Fruit fly (Drosophila melanogaster) whole organism, prepupa: ENCODE results near the gene RecQ5.

Experiments
- Blimp-1 ChIP-seq: fragments of 200-800 bp; sonication (Bioruptor generic); optimal IDR thresholded peaks from 3 replicates; lab custom pipeline; 2017; ENCODE audit warnings: missing biosample characterization, missing genetic modification characterization, mild to moderate bottlenecking, moderate library complexity, missing genetic modification reagents
- CG10631 ChIP-seq: fragments of 200-800 bp; sonication (Bioruptor generic); optimal IDR thresholded peaks from 2 replicates; lab custom pipeline; 2016; ENCODE audit warnings: missing biosample characterization, missing genetic modification characterization
- CG10669 ChIP-seq: fragments of 200-800 bp; sonication (Bioruptor generic); optimal IDR thresholded peaks from 3 replicates; lab custom pipeline; 2018; ENCODE audit warnings: missing biosample characterization, mild to moderate bottlenecking, missing genetic modification characterization, moderate library complexity
- CG11294 ChIP-seq: fragments of 200-800 bp; sonication (Bioruptor generic); IDR thresholded peaks from 2 replicates; pipeline ENCODE4 v1.3.6; 2022; ENCODE audit warnings: missing biosample characterization, missing genetic modification characterization
- CG11762 ChIP-seq: fragments of 200-800 bp; sonication (Bioruptor generic); optimal IDR thresholded peaks from 3 replicates; lab custom pipeline; 2016; ENCODE audit warnings: missing biosample characterization, missing genetic modification characterization; ENCODE audit not compliant: insufficient read depth
- CG11902 ChIP-seq: fragments of 200-800 bp; sonication (Bioruptor generic); optimal IDR thresholded peaks from 3 replicates; lab custom pipeline; 2016; ENCODE audit warnings: missing biosample characterization, missing genetic modification characterization
- CG15336 ChIP-seq: fragments of 200-800 bp; sonication (Bioruptor generic); IDR thresholded peaks from 2 replicates; pipeline ENCODE4 v1.3.6; 2022; ENCODE audit warnings: missing biosample characterization, missing genetic modification characterization
- CG16779 ChIP-seq: fragments of 200-800 bp; sonication (Bioruptor generic); optimal IDR thresholded peaks from 3 replicates; lab custom pipeline; 2017; ENCODE audit warnings: missing biosample characterization, mild to moderate bottlenecking, missing genetic modification characterization
- CG3032 ChIP-seq: fragments of 200-800 bp; optimal IDR thresholded peaks from 2 replicates; lab custom pipeline; 2019; ENCODE audit warnings: missing biosample characterization, mild to moderate bottlenecking, missing genetic modification characterization, moderate library complexity
- CG31627 ChIP-seq: fragments of 200-800 bp; sonication (Bioruptor generic); optimal IDR thresholded peaks from 3 replicates; lab custom pipeline; 2016; ENCODE audit warnings: missing biosample characterization, missing genetic modification characterization
- CG32006 ChIP-seq: fragments of 200-800 bp; sonication (Bioruptor generic); optimal IDR thresholded peaks from 3 replicates; lab custom pipeline; 2017; ENCODE audit warnings: missing biosample characterization, mild to moderate bottlenecking, missing genetic modification characterization
- CG34406 ChIP-seq: fragments of 200-800 bp; sonication (Bioruptor generic); optimal IDR thresholded peaks from 3 replicates; lab custom pipeline; 2016; ENCODE audit warnings: missing biosample characterization, missing genetic modification characterization
- CG3919 ChIP-seq: fragments of 200-800 bp; sonication (Bioruptor generic); optimal IDR thresholded peaks from 3 replicates; lab custom pipeline; 2016; ENCODE audit warnings: missing biosample characterization, missing genetic modification characterization
- CG6163 ChIP-seq: fragments of 200-800 bp; sonication (Bioruptor generic); IDR thresholded peaks from 3 replicates; pipeline ENCODE4 v1.3.6; 2022; ENCODE audit warnings: missing biosample characterization, missing genetic modification characterization
- CG6276 ChIP-seq: fragments of 200-800 bp; sonication (Bioruptor generic); optimal IDR thresholded peaks from 2 replicates; lab custom pipeline; 2017; ENCODE audit warnings: missing biosample characterization, mild to moderate bottlenecking, missing genetic modification characterization
- CG6854 ChIP-seq: fragments of 200-800 bp; sonication (Bioruptor generic); optimal IDR thresholded peaks from 2 replicates; lab custom pipeline; 2017; ENCODE audit warnings: missing biosample characterization, mild to moderate bottlenecking, missing genetic modification characterization
- CG7368 ChIP-seq: fragments of 200-800 bp; sonication (Bioruptor generic); optimal IDR thresholded peaks from 3 replicates; lab custom pipeline; 2016; ENCODE audit warnings: missing biosample characterization, missing genetic modification characterization
- CG8119 ChIP-seq: fragments of 200-800 bp; sonication (Bioruptor generic); IDR thresholded peaks from 3 replicates; pipeline ENCODE4 v1.3.6; 2022; ENCODE audit warnings: missing biosample characterization, missing genetic modification characterization
- CG8319 ChIP-seq: fragments of 200-800 bp; sonication (Bioruptor generic); optimal IDR thresholded peaks from 3 replicates; lab custom pipeline; 2016; ENCODE audit warnings: missing biosample characterization, missing genetic modification characterization
- CG9139 ChIP-seq: fragments of 200-800 bp; sonication (Bioruptor generic); optimal IDR thresholded peaks from 3 replicates; lab custom pipeline; 2017; ENCODE audit warnings: missing biosample characterization, mild to moderate bottlenecking, missing genetic modification characterization
- Eip78C ChIP-seq: fragments of 200-800 bp; sonication (Bioruptor generic); peaks from one replicate; lab custom pipeline; 2016; ENCODE audit warnings: missing biosample characterization, missing genetic modification characterization
- Eip93F ChIP-seq: fragments of 200-800 bp; sonication (Bioruptor generic); optimal IDR thresholded peaks from 2 replicates; lab custom pipeline; 2016; ENCODE audit warnings: missing biosample characterization, mild to moderate bottlenecking, missing genetic modification characterization
- Ets21C ChIP-seq: fragments of 200-800 bp; sonication (Bioruptor generic); optimal IDR thresholded peaks from 3 replicates; lab custom pipeline; 2016; ENCODE audit warnings: missing biosample characterization, missing genetic modification characterization
- Ets96B ChIP-seq: fragments of 200-800 bp; optimal IDR thresholded peaks from 2 replicates; lab custom pipeline; 2019; ENCODE audit warnings: missing biosample characterization, mild to moderate bottlenecking, missing genetic modification characterization, moderate library complexity
- Gug ChIP-seq: fragments of 200-800 bp; sonication (Bioruptor generic); IDR thresholded peaks from 2 replicates; pipeline ENCODE4 v1.3.6; 2022; ENCODE audit warnings: missing biosample characterization, missing genetic modification characterization
- Hr38 ChIP-seq: sonication (Bioruptor generic); optimal IDR thresholded peaks from 2 replicates; lab custom pipeline; 2016; ENCODE audit warnings: missing biosample characterization, missing genetic modification characterization
- Hr39 ChIP-seq: fragments of 200-800 bp; sonication (Bioruptor generic); optimal IDR thresholded peaks from 2 replicates; lab custom pipeline; 2016; ENCODE audit warnings: missing biosample characterization, missing genetic modification characterization
- OdsH ChIP-seq: fragments of 200-800 bp; sonication (Bioruptor generic); optimal IDR thresholded peaks from 3 replicates; lab custom pipeline; 2016; ENCODE audit warnings: missing biosample characterization, missing genetic modification characterization
- Smox ChIP-seq: fragments of 200-800 bp; sonication (Bioruptor generic); optimal IDR thresholded peaks from 3 replicates; lab custom pipeline; 2016; ENCODE audit warnings: missing biosample characterization, missing genetic modification characterization
- Sox102F ChIP-seq: fragments of 200-800 bp; sonication (Bioruptor generic); optimal IDR thresholded peaks from 2 replicates; lab custom pipeline; 2016; ENCODE audit warnings: missing biosample characterization, mild to moderate bottlenecking, missing genetic modification characterization
- Sox14 ChIP-seq: fragments of 200-800 bp; sonication (Bioruptor generic); optimal IDR thresholded peaks from 3 replicates; lab custom pipeline; 2016; ENCODE audit warnings: missing biosample characterization, missing genetic modification characterization
- achi ChIP-seq: fragments of 200-800 bp; sonication (Bioruptor generic); optimal IDR thresholded peaks from 3 replicates; lab custom pipeline; 2016; ENCODE audit warnings: missing biosample characterization, missing genetic modification characterization
- acj6 ChIP-seq: fragments of 200-800 bp; sonication (Bioruptor generic); optimal IDR thresholded peaks from 3 replicates; lab custom pipeline; 2016; ENCODE audit warnings: missing biosample characterization, missing genetic modification characterization
- cyc ChIP-seq: fragments of 200-800 bp; sonication (Bioruptor generic); optimal IDR thresholded peaks from 3 replicates; lab custom pipeline; 2016; ENCODE audit warnings: missing biosample characterization, missing genetic modification characterization
- dac ChIP-seq: fragments of 200-800 bp; sonication (Bioruptor generic); optimal IDR thresholded peaks from 2 replicates; lab custom pipeline; 2017; ENCODE audit warnings: missing biosample characterization, mild to moderate bottlenecking, missing genetic modification characterization
- eg ChIP-seq: fragments of 200-800 bp; sonication (Bioruptor generic); IDR thresholded peaks from 3 replicates; pipeline ENCODE4 v1.3.6; 2022; ENCODE audit warnings: missing biosample characterization, missing genetic modification characterization
- fd85E ChIP-seq: fragments of 200-800 bp; sonication (Bioruptor generic); optimal IDR thresholded peaks from 3 replicates; lab custom pipeline; 2016; ENCODE audit warnings: missing biosample characterization, missing genetic modification characterization
- fkh ChIP-seq: fragments of 200-800 bp; sonication (Bioruptor generic); optimal IDR thresholded peaks from 3 replicates; lab custom pipeline; 2017; ENCODE audit warnings: missing biosample characterization, mild to moderate bottlenecking, missing genetic modification characterization, moderate library complexity
- lz ChIP-seq: fragments of 200-800 bp; sonication (Bioruptor generic); optimal IDR thresholded peaks from 3 replicates; lab custom pipeline; 2016; ENCODE audit warnings: missing biosample characterization, missing genetic modification characterization
- net ChIP-seq: fragments of 200-800 bp; sonication (Bioruptor generic); optimal IDR thresholded peaks from 3 replicates; lab custom pipeline; 2016; ENCODE audit warnings: missing biosample characterization, missing genetic modification characterization
- pdm3 ChIP-seq: fragments of 200-800 bp; sonication (Bioruptor generic); optimal IDR thresholded peaks from 3 replicates; lab custom pipeline; 2016; ENCODE audit warnings: missing biosample characterization, missing genetic modification characterization
- salr ChIP-seq, 2 experiments: fragments of 200-800 bp; sonication (Bioruptor generic); optimal IDR thresholded peaks; 3 replicates each; lab custom pipeline; 2016 to 2018; ENCODE audit warnings: missing biosample characterization in 2 of 2, missing genetic modification characterization in 2 of 2, mild to moderate bottlenecking in 1 of 2
- spab ChIP-seq: fragments of 200-800 bp; sonication (Bioruptor generic); optimal IDR thresholded peaks from 2 replicates; lab custom pipeline; 2017; ENCODE audit warnings: missing biosample characterization, mild to moderate bottlenecking, missing genetic modification characterization, missing genetic modification reagents
- ss ChIP-seq, 2 experiments: fragments of 200-800 bp; sonication (Bioruptor generic); optimal IDR thresholded peaks; 2 replicates in 1 of 2; 3 replicates in 1 of 2; lab custom pipeline; 2017 to 2018; ENCODE audit warnings: mild to moderate bottlenecking in 2 of 2, missing biosample characterization in 2 of 2, missing genetic modification characterization in 2 of 2, moderate library complexity in 1 of 2
- svp ChIP-seq: fragments of 200-800 bp; sonication (Bioruptor generic); peaks from one replicate; lab custom pipeline; 2016; ENCODE audit warnings: missing biosample characterization, missing genetic modification characterization
- vri ChIP-seq: fragments of 200-800 bp; sonication (Bioruptor generic); optimal IDR thresholded peaks from 3 replicates; lab custom pipeline; 2016; ENCODE audit warnings: missing biosample characterization, mild to moderate bottlenecking, missing genetic modification characterization

The RecQ5 gene

dm6 chr3L:14612945-14613791 lies 18.7 kb downstream of the RecQ5 start (continued):
- TF ChIP-seq dac (GFP tag; lab: Kevin White, UChicago) (no peak), CG8119 (peak; percentile 72), ss (GFP tag; optimal IDR thresholded peaks at IDR 0.05; lab: Kevin White, UChicago) (peak in 1 of 2 experiments; percentile 51), acj6 (GFP tag; lab: Kevin White, UChicago) (peak; percentile 69), CG3032 (peak; percentile 79), spab (GFP tag; lab: Kevin White, UChicago) (peak; percentile 56), salr (GFP tag; optimal IDR thresholded peaks at IDR 0.05; lab: Kevin White, UChicago) (peak; percentile 31 to 79), lz (GFP tag; lab: Kevin White, UChicago) (peak; percentile 25), CG32006 (GFP tag; lab: Kevin White, UChicago) (peak; percentile 86), CG6854 (GFP tag; lab: Kevin White, UChicago) (no peak), Eip93F (GFP tag; lab: Kevin White, UChicago) (no peak), CG16779 (tag; lab: Kevin White, UChicago) (peak; percentile 43), fkh (GFP tag; lab: Kevin White, UChicago) (peak; percentile 77), Ets21C (GFP tag; lab: Kevin White, UChicago) (no peak), CG34406 (GFP tag; lab: Kevin White, UChicago) (no peak), net (GFP tag; lab: Kevin White, UChicago) (peak; percentile 38), Hr38 (GFP tag; lab: Kevin White, UChicago) (no peak), CG11762 (GFP tag; lab: Kevin White, UChicago) (no peak), CG31627 (GFP tag; lab: Kevin White, UChicago) (peak; percentile 5), CG11902 (peak; percentile 22), Sox14 (GFP tag; lab: Kevin White, UChicago) (peak; percentile 43), Hr39 (peak; percentile 10), Eip78C (GFP tag; lab: Kevin White, UChicago) (peak; percentile 91), Gug (GFP tag; lab: Robert Waterston, UW) (peak; percentile 51; the same call in 1 of the 2 replicates), Sox102F (GFP tag; lab: Kevin White, UChicago) (no peak), CG6276 (GFP tag; lab: Kevin White, UChicago) (peak; percentile 49), CG9139 (peak; percentile 15), fd85E (GFP tag; lab: Kevin White, UChicago) (no peak), CG10631 (GFP tag; lab: Kevin White, UChicago) (peak; percentile 64), achi (peak; percentile 46), eg (GFP tag; lab: Robert Waterston, UW) (peak; percentile 62), Ets96B (tag; lab: Kevin White, UChicago) (peak; percentile 78), CG15336 (GFP tag; lab: Robert Waterston, UW) (peak; percentile 74), CG8319 (GFP tag; lab: Kevin White, UChicago) (no peak)

dm6 chr3L:14611406-14612335 lies 20.2 kb downstream of the RecQ5 start:
- TF ChIP-seq vri (GFP tag; lab: Kevin White, UChicago) (no peak), CG34406 (GFP tag; lab: Kevin White, UChicago) (peak; percentile 26), CG11294 (no peak), CG11902 (no peak), svp (GFP tag; lab: Kevin White, UChicago) (no peak), acj6 (GFP tag; lab: Kevin White, UChicago) (peak; percentile 21), OdsH (GFP tag; lab: Kevin White, UChicago) (peak; percentile 17), salr (GFP tag; optimal IDR thresholded peaks at IDR 0.05; lab: Kevin White, UChicago) (peak in 1 of 2 experiments; percentile 42), cyc (GFP tag; lab: Kevin White, UChicago) (no peak), Gug (GFP tag; lab: Robert Waterston, UW) (no peak), Ets21C (GFP tag; lab: Kevin White, UChicago) (no peak), achi (peak; percentile 31), eg (GFP tag; lab: Robert Waterston, UW) (no peak), Blimp-1 (GFP tag; lab: Kevin White, UChicago) (no peak), pdm3 (GFP tag; lab: Kevin White, UChicago) (no peak), CG11762 (GFP tag; lab: Kevin White, UChicago) (no peak), CG3919 (GFP tag; lab: Kevin White, UChicago) (peak; percentile 1), CG6163 (GFP tag; lab: Robert Waterston, UW) (no peak), CG10669 (GFP tag; lab: Kevin White, UChicago) (no peak), CG7368 (no peak), CG15336 (GFP tag; lab: Robert Waterston, UW) (no peak), Smox (no peak)
